Fruit fly (Drosophila melanogaster) whole organism, embryonic: ENCODE data around the gene AOX4.
A peak's percentile ranks its signal among the peaks of the same experiment; 100 is the strongest.

Experiments
- Atf6 ChIP-seq: fragments of 200-800 bp; sonication (Bioruptor generic); IDR thresholded peaks from 2 replicates; pipeline ENCODE4 v1.3.6; 2022; ENCODE audit warnings: missing biosample characterization, missing genetic modification characterization
- Awh ChIP-seq: fragments of 200-800 bp; sonication (Bioruptor generic); IDR thresholded peaks from 2 replicates; pipeline ENCODE4, ENCODE4 v1.3.6; 2022; ENCODE audit warnings: missing biosample characterization, missing genetic modification characterization
- CG10321 ChIP-seq: fragments of 200-800 bp; sonication (Bioruptor generic); IDR thresholded peaks from 2 replicates; pipeline ENCODE4 v1.3.6; 2022; ENCODE audit warnings: missing biosample characterization, missing genetic modification characterization
- CG11247 ChIP-seq: fragments of 200-800 bp; sonication (Bioruptor generic); IDR thresholded peaks from 2 replicates; pipeline ENCODE4 v1.3.6; 2022; ENCODE audit warnings: missing biosample characterization, missing genetic modification characterization
- CG12769 ChIP-seq: fragments of 200-800 bp; sonication (Bioruptor generic); optimal IDR thresholded peaks from 2 replicates; lab custom pipeline; 2019; ENCODE audit warnings: missing biosample characterization, mild to moderate bottlenecking, missing genetic modification characterization, moderate library complexity
- CG17829 ChIP-seq: fragments of 200-800 bp; optimal IDR thresholded peaks from 2 replicates; lab custom pipeline; 2019; ENCODE audit warnings: missing biosample characterization, mild to moderate bottlenecking, missing genetic modification characterization, moderate library complexity
- CG3065 ChIP-seq: fragments of 200-800 bp; sonication (Bioruptor generic); optimal IDR thresholded peaks from 2 replicates; lab custom pipeline; 2016; ENCODE audit warnings: missing biosample characterization, missing genetic modification characterization
- CG3163 ChIP-seq: fragments of 200-800 bp; sonication (Bioruptor generic); optimal IDR thresholded peaks from 3 replicates; lab custom pipeline; 2016; ENCODE audit warnings: missing biosample characterization, missing genetic modification characterization
- CG34376 ChIP-seq: fragments of 200-800 bp; sonication (Bioruptor generic); optimal IDR thresholded peaks from 2 replicates; lab custom pipeline; 2018; ENCODE audit warnings: missing biosample characterization, mild to moderate bottlenecking, missing genetic modification characterization
- CG6765 ChIP-seq: fragments of 200-800 bp; sonication (Bioruptor generic); optimal IDR thresholded peaks from 3 replicates; lab custom pipeline; 2017; ENCODE audit warnings: missing biosample characterization, mild to moderate bottlenecking, missing genetic modification characterization
- CG7556 ChIP-seq: fragments of 200-800 bp; sonication (Bioruptor generic); optimal IDR thresholded peaks from 2 replicates; lab custom pipeline; 2017; ENCODE audit warnings: missing biosample characterization, mild to moderate bottlenecking, missing genetic modification characterization
- CG7963 ChIP-seq: fragments of 200-800 bp; sonication (Bioruptor generic); IDR thresholded peaks from 3 replicates; pipeline ENCODE4 v1.3.6; 2022; ENCODE audit warnings: missing biosample characterization, missing genetic modification characterization; ENCODE audit not compliant: partially characterized antibody
- CG8281 ChIP-seq: fragments of 200-800 bp; sonication (Bioruptor generic); optimal IDR thresholded peaks from 2 replicates; lab custom pipeline; 2018; ENCODE audit warnings: missing biosample characterization, mild to moderate bottlenecking, missing genetic modification characterization, moderate library complexity
- CG9932 ChIP-seq: fragments of 200-800 bp; sonication (Bioruptor generic); IDR thresholded peaks from 2 replicates; pipeline ENCODE4 v1.3.6; 2022; ENCODE audit warnings: missing biosample characterization, missing genetic modification characterization
- ERR ChIP-seq: fragments of 200-800 bp; sonication (Bioruptor generic); optimal IDR thresholded peaks from 2 replicates; lab custom pipeline; 2016; ENCODE audit warnings: missing biosample characterization, missing genetic modification characterization
- H15 ChIP-seq: fragments of 200-800 bp; sonication (Bioruptor generic); IDR thresholded peaks from 3 replicates; pipeline ENCODE4 v1.3.6; 2022; ENCODE audit warnings: missing biosample characterization, missing genetic modification characterization
- HLH4C ChIP-seq: fragments of 200-800 bp; sonication (Bioruptor generic); IDR thresholded peaks from 3 replicates; pipeline ENCODE4 v1.3.6; 2022; ENCODE audit warnings: missing biosample characterization, missing genetic modification characterization; ENCODE audit not compliant: partially characterized antibody
- HmgZ ChIP-seq: fragments of 200-800 bp; sonication (Bioruptor generic); optimal IDR thresholded peaks from 2 replicates; lab custom pipeline; 2018; ENCODE audit warnings: missing biosample characterization, mild to moderate bottlenecking, missing genetic modification characterization
- Hr3 ChIP-seq: fragments of 200-800 bp; sonication (Bioruptor generic); optimal IDR thresholded peaks from 3 replicates; lab custom pipeline; 2016; ENCODE audit warnings: missing biosample characterization, missing genetic modification characterization
- Lim3 ChIP-seq: fragments of 200-800 bp; sonication (Bioruptor generic); IDR thresholded peaks from 2 replicates; pipeline ENCODE4 v1.3.6; 2022; ENCODE audit warnings: missing biosample characterization, missing genetic modification characterization
- Meics ChIP-seq: fragments of 200-800 bp; sonication (Bioruptor generic); optimal IDR thresholded peaks from 2 replicates; lab custom pipeline; 2017; ENCODE audit warnings: missing biosample characterization, mild to moderate bottlenecking, missing genetic modification characterization
- Sry-β ChIP-seq: fragments of 200-800 bp; sonication (Bioruptor generic); optimal IDR thresholded peaks from 2 replicates; lab custom pipeline; 2018; ENCODE audit warnings: missing biosample characterization, mild to moderate bottlenecking, missing genetic modification characterization, moderate library complexity
- TFAM ChIP-seq: fragments of 200-800 bp; sonication (Bioruptor generic); optimal IDR thresholded peaks from 2 replicates; lab custom pipeline; 2017; ENCODE audit warnings: missing biosample characterization, missing genetic modification characterization, inconsistent platforms
- Usf ChIP-seq: fragments of 200-800 bp; sonication (Bioruptor generic); optimal IDR thresholded peaks from 2 replicates; lab custom pipeline; 2017; ENCODE audit warnings: missing genotype, missing biosample characterization, missing genetic modification characterization
- Xbp1 ChIP-seq: fragments of 200-800 bp; sonication (Bioruptor generic); optimal IDR thresholded peaks from 3 replicates; lab custom pipeline; 2016; ENCODE audit warnings: missing biosample characterization, mild to moderate bottlenecking, missing genetic modification characterization
- abd-A ChIP-seq: fragments of 200-800 bp; sonication (Bioruptor generic); optimal IDR thresholded peaks from 3 replicates; lab custom pipeline; 2019; ENCODE audit warnings: missing biosample characterization, mild to moderate bottlenecking, missing genetic modification characterization, moderate library complexity
- amos ChIP-seq: fragments of 200-800 bp; sonication (Bioruptor generic); IDR thresholded peaks from 2 replicates; pipeline ENCODE4 v1.3.6; 2022; ENCODE audit warnings: missing biosample characterization, missing genetic modification characterization; ENCODE audit not compliant: partially characterized antibody
- bab2 ChIP-seq: fragments of 200-800 bp; sonication (Bioruptor generic); optimal IDR thresholded peaks from 2 replicates; lab custom pipeline; 2016; ENCODE audit warnings: missing biosample characterization, missing genetic modification characterization
- bbx ChIP-seq: fragments of 200-800 bp; sonication (Bioruptor generic); IDR thresholded peaks from 2 replicates; pipeline ENCODE4 v1.3.6; 2022; ENCODE audit warnings: missing biosample characterization, missing genetic modification characterization; ENCODE audit not compliant: partially characterized antibody
- chinmo ChIP-seq: fragments of 200-800 bp; sonication (Bioruptor generic); IDR thresholded peaks from 4 replicates; pipeline ENCODE4 v1.3.6; 2022; ENCODE audit warnings: missing biosample characterization, missing genetic modification characterization; ENCODE audit not compliant: partially characterized antibody
- fd3F ChIP-seq: fragments of 200-800 bp; sonication (Bioruptor generic); optimal IDR thresholded peaks from 2 replicates; lab custom pipeline; 2018; ENCODE audit warnings: missing biosample characterization, mild to moderate bottlenecking, missing genetic modification characterization, moderate library complexity
- fd64A ChIP-seq: fragments of 200-800 bp; sonication (Bioruptor generic); optimal IDR thresholded peaks from 3 replicates; lab custom pipeline; 2018; ENCODE audit warnings: missing biosample characterization, mild to moderate bottlenecking, missing genetic modification characterization
- ftz-f1 ChIP-seq: fragments of 200-800 bp; sonication (Bioruptor generic); optimal IDR thresholded peaks from 2 replicates; lab custom pipeline; 2016; ENCODE audit warnings: missing biosample characterization, missing genetic modification characterization
- gcm ChIP-seq: fragments of 200-800 bp; sonication (Bioruptor generic); optimal IDR thresholded peaks from 2 replicates; lab custom pipeline; 2019; ENCODE audit warnings: missing biosample characterization, mild to moderate bottlenecking, missing genetic modification characterization, moderate library complexity
- gem ChIP-seq: fragments of 200-800 bp; sonication (Bioruptor generic); optimal IDR thresholded peaks from 2 replicates; lab custom pipeline; 2019; ENCODE audit warnings: missing biosample characterization, mild to moderate bottlenecking, missing genetic modification characterization, moderate library complexity
- grn ChIP-seq: fragments of 200-800 bp; sonication (Bioruptor generic); optimal IDR thresholded peaks from 3 replicates; lab custom pipeline; 2017; ENCODE audit warnings: missing biosample characterization, missing genetic modification characterization
- gsb ChIP-seq: fragments of 200-800 bp; sonication (Bioruptor generic); IDR thresholded peaks from 2 replicates; pipeline ENCODE4 v1.3.6; 2022; ENCODE audit warnings: missing biosample characterization, missing genetic modification characterization
- ham ChIP-seq: fragments of 200-800 bp; sonication (Bioruptor generic); IDR thresholded peaks from 2 replicates; pipeline ENCODE4 v1.3.6; 2022; ENCODE audit warnings: missing biosample characterization, missing genetic modification characterization
- jumu ChIP-seq: fragments of 200-800 bp; sonication (Bioruptor generic); optimal IDR thresholded peaks from 3 replicates; lab custom pipeline; 2016; ENCODE audit warnings: missing biosample characterization, missing genetic modification characterization
- lilli ChIP-seq: fragments of 200-800 bp; sonication (Bioruptor generic); optimal IDR thresholded peaks from 3 replicates; lab custom pipeline; 2016; ENCODE audit warnings: missing biosample characterization, missing genetic modification characterization
- lov ChIP-seq, 2 experiments: fragments of 200-800 bp in 1 of 2; fragments of >200 bp in 1 of 2; sonication (Bioruptor generic) in 1 of 2; IDR thresholded peaks in 1 of 2; optimal IDR thresholded peaks in 1 of 2; 2 replicates in 1 of 2; 3 replicates in 1 of 2; pipeline versions ENCODE4 v1.3.6 to Lab custom; 2017 to 2022; ENCODE audit warnings: missing biosample characterization in 1 of 2, missing genetic modification characterization in 1 of 2
- oc ChIP-seq: fragments of 200-800 bp; sonication (Bioruptor generic); optimal IDR thresholded peaks from 2 replicates; lab custom pipeline; 2018; ENCODE audit warnings: missing biosample characterization, mild to moderate bottlenecking, missing genetic modification characterization, moderate library complexity
- prd ChIP-seq, 3 experiments: fragments of >200 bp in 2 of 3; fragments of 200-800 bp in 1 of 3; sonication (Bioruptor generic) in 1 of 3; optimal IDR thresholded peaks in 2 of 3; IDR thresholded peaks in 1 of 3; 2 replicates in 2 of 3; 3 replicates in 1 of 3; pipeline versions ENCODE4 v1.3.6 to Lab custom; 2017 to 2022; ENCODE audit warnings: missing biosample characterization in 1 of 3, missing genetic modification characterization in 1 of 3
- sens ChIP-seq: fragments of 200-800 bp; sonication (Bioruptor generic); peaks from one replicate; lab custom pipeline; 2016; ENCODE audit warnings: missing biosample characterization, missing genetic modification characterization
- tll ChIP-seq, 2 experiments: fragments of 200-800 bp in 1 of 2; fragments of >200 bp in 1 of 2; sonication (Bioruptor generic) in 1 of 2; optimal IDR thresholded peaks; 2 replicates each; lab custom pipeline; 2017 to 2019; ENCODE audit warnings: missing biosample characterization in 2 of 2, missing genetic modification characterization in 2 of 2, mild to moderate bottlenecking in 1 of 2, moderate library complexity in 1 of 2
- vvl ChIP-seq: fragments of 200-800 bp; sonication (Bioruptor generic); IDR thresholded peaks from 2 replicates; pipeline ENCODE4 v1.3.6; 2022; ENCODE audit warnings: missing biosample characterization, missing genetic modification characterization
- zen ChIP-seq: fragments of 200-800 bp; sonication (Bioruptor generic); optimal IDR thresholded peaks from 3 replicates; lab custom pipeline; 2018; ENCODE audit warnings: missing biosample characterization, mild to moderate bottlenecking, missing genetic modification characterization, moderate library complexity
- zen2 ChIP-seq: fragments of 200-800 bp; sonication (Bioruptor generic); IDR thresholded peaks from 3 replicates; pipeline ENCODE4 v1.3.6; 2022; ENCODE audit warnings: missing biosample characterization, missing genetic modification characterization; ENCODE audit not compliant: partially characterized antibody
- zfh1 ChIP-seq: fragments of 200-800 bp; sonication (Bioruptor generic); IDR thresholded peaks from 3 replicates; pipeline ENCODE4 v1.3.6; 2022; ENCODE audit warnings: missing biosample characterization, missing genetic modification characterization

Gene AOX4

dm6 chr3R:15583447-15583846 lies 30.8 kb upstream of the AOX4 start (continued):
- peak; percentile 28 for TF ChIP-seq oc (tag; lab: Kevin White, UChicago)
- peak; percentile 70 for TF ChIP-seq zen
- TF ChIP-seq zen2 (GFP tag; lab: Robert Waterston, UW): no peak
- TF ChIP-seq grn (GFP tag; lab: Kevin White, UChicago): no peak
- TF ChIP-seq CG12769 (tag; lab: Kevin White, UChicago): no peak
- no peak for TF ChIP-seq vvl (GFP tag; lab: Robert Waterston, UW)
- TF ChIP-seq fd64A (GFP tag; lab: Kevin White, UChicago): no peak
- no peak for TF ChIP-seq jumu (GFP tag; lab: Kevin White, UChicago)
- TF ChIP-seq Xbp1 (GFP tag; lab: Kevin White, UChicago): no peak
- TF ChIP-seq ERR: no peak
- no peak for TF ChIP-seq gem (tag; lab: Kevin White, UChicago)
- TF ChIP-seq lilli (GFP tag; lab: Kevin White, UChicago): no peak
- no peak for TF ChIP-seq Usf (GFP tag; lab: Kevin White, UChicago)
- TF ChIP-seq ham: no peak
- TF ChIP-seq Atf6: no peak
- no peak for TF ChIP-seq CG3065 (GFP tag; lab: Kevin White, UChicago)
- peak in 1 of 2 experiments; percentile 58 for TF ChIP-seq tll (GFP tag; optimal IDR thresholded peaks at IDR 0.05; lab: Kevin White, UChicago)
- no peak for TF ChIP-seq bbx
- no peak for TF ChIP-seq gcm (GFP tag; lab: Kevin White, UChicago)
- TF ChIP-seq CG7963 (GFP tag; lab: Robert Waterston, UW): no peak
- TF ChIP-seq Lim3 (GFP tag; lab: Robert Waterston, UW): no peak
- no peak for TF ChIP-seq amos (GFP tag; lab: Robert Waterston, UW)

dm6 chr3R:15582526-15583155 lies 30.0 kb upstream of the AOX4 start:
- TF ChIP-seq Awh (GFP tag; lab: Robert Waterston, UW) (peak; percentile 88), bab2 (no peak), HLH4C (GFP tag; lab: Robert Waterston, UW) (no peak), chinmo (GFP tag; lab: Robert Waterston, UW) (no peak), Sry-β (GFP tag; lab: Kevin White, UChicago) (no peak), CG11247 (no peak), prd (optimal IDR thresholded peaks at IDR 0.05; lab: Kevin White, UChicago) (no peak), prd (GFP tag; IDR thresholded peaks at IDR 0.05; lab: Robert Waterston, UW) (no peak), H15 (GFP tag; lab: Robert Waterston, UW) (no peak), CG7556 (GFP tag; lab: Kevin White, UChicago) (no peak), fd3F (GFP tag; lab: Kevin White, UChicago) (no peak), ham (no peak), CG8281 (tag; lab: Kevin White, UChicago) (no peak), abd-A (peak; percentile 87), CG3163 (GFP tag; lab: Kevin White, UChicago) (no peak), Meics (no peak), ftz-f1 (GFP tag; lab: Kevin White, UChicago) (no peak), gsb (no peak), CG17829 (tag; lab: Kevin White, UChicago) (no peak), lov (optimal IDR thresholded peaks at IDR 0.05; lab: Kevin White, UChicago) (no peak), lov (GFP tag; IDR thresholded peaks at IDR 0.05; lab: Robert Waterston, UW) (no peak), sens (GFP tag; lab: Kevin White, UChicago) (no peak), CG10321 (GFP tag; lab: Robert Waterston, UW) (no peak), TFAM (no peak), Hr3 (GFP tag; lab: Kevin White, UChicago) (no peak), zfh1 (GFP tag; lab: Robert Waterston, UW) (no peak), CG9932 (no peak), HmgZ (tag; lab: Kevin White, UChicago) (no peak), CG6765 (GFP tag; lab: Kevin White, UChicago) (no peak), CG34376 (GFP tag; lab: Kevin White, UChicago) (no peak)
